Worm (Caenorhabditis elegans): ENCODE data around the gene T02H6.5.

DNA sequence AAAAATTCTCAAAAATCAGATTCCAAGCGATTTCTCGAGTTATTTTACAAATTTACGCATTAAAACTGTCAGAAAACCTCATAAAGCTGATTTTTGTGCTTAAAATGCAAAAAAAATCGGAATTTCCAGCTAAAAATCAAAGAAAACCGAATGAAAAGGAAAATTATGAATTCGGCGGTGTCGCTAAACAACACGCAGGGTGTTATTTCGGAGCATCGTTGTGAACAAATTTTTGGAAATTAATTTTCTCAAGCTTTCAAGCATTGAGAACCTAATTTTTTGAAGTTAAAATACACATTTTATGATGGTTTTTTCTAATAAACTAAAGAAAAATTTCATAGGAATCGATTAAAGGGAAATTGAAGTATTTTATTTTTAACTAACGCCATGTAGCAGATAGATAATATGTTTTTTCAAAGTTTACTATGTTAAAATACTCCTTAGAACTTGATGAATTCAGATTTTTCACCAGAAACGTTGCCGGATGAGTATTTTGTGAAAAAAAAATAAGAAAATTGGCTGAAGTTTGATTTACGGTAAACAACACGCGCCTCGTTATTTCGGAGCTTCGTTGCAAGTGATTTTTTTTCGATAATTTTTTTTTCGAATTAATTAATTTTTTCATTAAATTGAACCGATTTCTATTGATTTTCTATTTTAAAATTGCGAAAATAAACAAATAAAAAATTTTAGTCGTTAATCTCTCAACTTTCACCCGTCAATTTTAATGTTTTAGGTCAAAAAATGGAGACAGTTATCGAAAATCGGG lies 16.6 kb downstream of the T02H6.5 start, which contains the start of gene thoc-1:
- TF ChIP-seq cog-1 (tag; optimal IDR thresholded peaks at IDR 0.05), result no peak
- TF ChIP-seq flt-1 (GFP tag; IDR thresholded peaks at IDR 0.05), result no peak
- TF ChIP-seq tab-1 (GFP tag; IDR thresholded peaks at IDR 0.05), result no peak
- no peak for TF ChIP-seq ztf-29 (GFP tag; IDR thresholded peaks at IDR 0.05)
- TF ChIP-seq klf-2 (GFP tag; conservative IDR thresholded peaks at IDR 0.05), result no peak
- TF ChIP-seq med-1 (GFP tag; optimal IDR thresholded peaks at IDR 0.05; ENCODE audit: insufficient read depth), result no peak
- no peak for TF ChIP-seq ref-1 (GFP tag; conservative IDR thresholded peaks at IDR 0.05)
- no peak for TF ChIP-seq T22C8.4 (GFP tag; IDR thresholded peaks at IDR 0.05)
- no peak for TF ChIP-seq ztf-23 (GFP tag; IDR thresholded peaks at IDR 0.05)
